Worm (Caenorhabditis elegans): ENCODE measurements around the gene ZK688.7.

- TF ChIP-seq nhr-76 (tag; optimal IDR thresholded peaks at IDR 0.05) = no peak
- no peak for TF ChIP-seq ztf-11 (tag; optimal IDR thresholded peaks at IDR 0.05)
- no peak for TF ChIP-seq unc-62 (GFP tag; optimal IDR thresholded peaks at IDR 0.05)
- TF ChIP-seq ets-5 (GFP tag; IDR thresholded peaks at IDR 0.05) = no peak
- TF ChIP-seq jun-1 (tag; optimal IDR thresholded peaks at IDR 0.05) = no peak
- TF ChIP-seq nhr-237 (tag; optimal IDR thresholded peaks at IDR 0.05) = no peak
- TF ChIP-seq unc-130 (tag; optimal IDR thresholded peaks at IDR 0.05) = no peak
- TF ChIP-seq pqm-1 (tag; optimal IDR thresholded peaks at IDR 0.05) = no peak
These were observed at the start of gene ZK688.7 for ce11 chrIII:7911621-7912020.
